Worm (Caenorhabditis elegans): ENCODE measurements around the gene lipl-6.

The lipl-6 gene

DNA sequence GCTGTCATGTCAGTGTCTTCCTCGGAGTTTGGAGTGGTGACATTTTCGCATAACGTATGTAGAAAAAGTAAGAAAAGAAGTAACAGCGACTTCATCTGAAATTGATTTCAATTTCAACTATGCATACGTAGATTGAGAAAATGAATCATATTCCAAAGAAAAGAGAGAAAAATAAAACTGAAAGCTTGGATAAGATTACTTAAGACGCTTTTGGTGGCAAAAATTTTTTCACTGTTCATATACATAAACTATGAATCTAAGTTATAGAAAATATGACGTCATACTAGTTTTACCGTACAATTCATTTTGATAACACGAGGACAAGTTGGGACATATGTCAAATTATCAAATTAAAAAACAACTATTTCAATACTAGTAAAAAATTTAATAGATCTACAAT, at the start of gene lipl-6:
lipl-6 (minus strand) TSS at position 101 of the 400 bp plus-strand sequence.
- no peak for TF ChIP-seq unc-62 (GFP tag; optimal IDR thresholded peaks at IDR 0.05)

DNA sequence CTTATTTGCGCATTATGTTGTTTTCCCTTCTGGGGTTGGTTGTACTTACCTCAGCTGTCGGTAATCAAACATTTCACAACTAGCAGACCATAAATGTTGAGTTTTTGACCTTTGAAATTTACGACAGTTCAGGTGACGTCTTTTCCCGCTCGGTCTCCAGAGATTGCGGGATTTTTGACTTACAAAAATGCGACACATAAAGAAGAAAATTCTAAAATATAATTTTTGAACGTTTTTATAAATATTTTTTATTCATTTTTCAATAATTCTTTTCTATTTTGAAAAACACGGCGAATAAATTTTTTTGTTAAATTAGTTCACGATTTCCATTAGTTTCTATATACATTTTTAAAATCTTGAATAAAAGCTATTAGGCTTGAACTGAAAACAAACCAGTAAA, 48.7 kb upstream of the lipl-6 start, which contains the start of gene nhr-161:
nhr-161 (minus strand) TSS at position 101 of the 400 bp plus-strand sequence.
- no peak for TF ChIP-seq unc-62 (GFP tag; optimal IDR thresholded peaks at IDR 0.05)

DNA sequence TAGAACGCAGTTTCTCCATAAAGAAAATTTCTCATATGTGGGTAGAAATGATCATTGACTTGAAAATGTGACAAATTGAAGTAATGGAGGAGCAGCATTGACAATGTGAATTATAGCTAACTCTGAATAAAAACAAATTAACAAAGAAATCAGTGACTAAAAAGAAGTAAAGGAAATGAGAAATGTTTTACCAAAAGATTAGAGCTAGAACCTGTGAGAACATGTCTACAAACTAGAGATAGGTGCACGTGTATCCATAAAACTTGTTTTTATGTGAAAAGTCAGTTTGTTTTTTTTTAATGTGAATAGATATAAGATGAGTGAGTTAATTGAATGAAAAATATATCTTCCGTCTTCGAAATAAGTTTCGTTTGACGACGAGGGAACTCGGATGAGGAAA, 44.9 kb upstream of the lipl-6 start, which contains the start of gene sre-12:
sre-12 (minus strand) TSS at position 101 of the 400 bp plus-strand sequence.
- TF ChIP-seq unc-62 (GFP tag; optimal IDR thresholded peaks at IDR 0.05), result no peak

DNA sequence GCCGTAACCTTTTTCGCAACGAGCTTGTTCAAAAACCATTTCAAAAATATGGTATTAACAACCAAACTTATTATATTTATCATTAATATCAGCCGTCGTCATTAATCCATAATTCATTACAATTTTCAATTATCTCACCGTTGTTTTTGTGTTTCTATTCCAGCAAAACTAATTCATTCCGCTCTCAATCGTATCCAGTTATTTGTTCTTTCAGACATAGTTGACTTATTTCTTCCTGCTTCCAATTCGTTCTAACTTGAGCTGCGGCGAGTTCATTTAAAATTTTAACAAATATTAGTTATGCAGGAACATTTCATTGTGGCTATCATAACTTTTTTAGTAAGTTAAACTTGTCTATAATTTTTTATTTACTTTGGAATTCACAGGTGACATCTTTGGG, 41.9 kb upstream of the lipl-6 start, which contains the start of gene srx-16:
srx-16 (plus strand) TSS at position 301 of the 400 bp plus-strand sequence.
- TF ChIP-seq unc-62 (GFP tag; optimal IDR thresholded peaks at IDR 0.05), result no peak

DNA sequence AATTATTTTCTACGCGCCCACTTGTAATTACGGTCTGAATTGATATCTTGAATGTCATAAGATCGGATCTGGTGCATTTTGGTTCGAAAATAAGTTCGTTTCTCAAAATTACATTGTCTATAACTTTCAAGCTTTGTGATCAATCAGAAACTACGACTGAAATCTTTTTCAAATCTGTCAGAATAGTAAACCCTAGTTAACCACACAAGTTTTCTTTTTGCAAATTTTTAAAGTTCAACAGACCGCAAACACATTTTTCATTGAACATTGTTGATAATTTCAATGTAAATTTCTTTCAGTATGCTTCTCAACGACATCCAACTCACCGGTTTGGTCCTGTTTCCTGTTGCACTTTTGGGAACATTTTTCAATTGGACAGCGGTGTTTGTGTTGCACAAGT, 37.5 kb upstream of the lipl-6 start, which contains the start of gene srx-59:
srx-59 (plus strand) TSS at position 301 of the 400 bp plus-strand sequence.
- no peak for TF ChIP-seq unc-62 (GFP tag; optimal IDR thresholded peaks at IDR 0.05)

DNA sequence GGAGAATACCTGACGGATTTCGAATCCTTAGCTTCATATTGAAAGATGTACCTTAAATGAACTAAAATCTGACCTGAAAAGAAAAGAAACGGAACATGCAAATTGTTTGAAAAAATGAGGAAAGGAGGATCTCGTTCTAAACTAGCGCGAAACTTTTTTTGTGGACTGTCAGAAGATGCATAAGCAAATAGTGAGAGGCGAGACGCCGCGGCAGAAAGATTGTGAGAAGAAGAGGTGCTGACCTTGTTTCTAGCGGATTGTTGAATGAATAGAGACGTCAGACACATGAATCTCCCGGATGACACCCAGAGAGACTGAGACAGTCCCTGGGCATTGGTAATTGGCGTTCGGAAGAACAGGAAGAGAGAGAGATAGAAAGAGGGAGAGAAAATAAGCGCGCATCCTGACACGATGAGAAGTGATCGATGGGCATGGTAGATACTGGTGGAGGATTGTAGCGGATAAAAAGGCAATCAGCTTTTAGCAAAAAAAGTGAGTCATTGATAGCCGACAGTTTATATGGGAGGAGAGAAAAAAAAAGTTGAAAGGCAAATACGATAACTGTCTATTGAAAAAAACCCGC, 35.9 kb upstream of the lipl-6 start, which contains the start of gene ptr-15:
ptr-15 (minus strand) TSS at position 51 of the 583 bp plus-strand sequence.
- no peak for TF ChIP-seq unc-62 (GFP tag; optimal IDR thresholded peaks at IDR 0.05)

DNA sequence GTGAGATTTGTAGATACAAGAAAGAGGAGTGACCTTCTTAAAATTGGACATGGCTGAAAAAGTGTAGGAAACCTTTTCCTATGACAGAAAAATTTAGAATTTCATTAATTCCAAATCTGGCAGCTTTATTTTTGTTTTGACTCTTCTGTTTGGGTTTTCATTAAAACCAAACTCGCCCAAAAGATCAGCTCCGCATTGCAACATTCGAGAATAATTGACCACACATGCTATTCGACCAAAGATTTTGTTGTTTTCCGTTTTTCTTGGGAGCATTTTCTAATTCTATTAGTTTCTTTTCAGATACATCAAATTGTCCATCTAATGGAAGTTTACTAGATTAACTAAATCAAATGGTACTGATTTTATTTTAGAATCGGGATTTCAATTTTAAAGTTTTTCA, 22.1 kb upstream of the lipl-6 start, which contains the start of gene mec-1:
mec-1 (plus strand) TSS at position 301 of the 400 bp plus-strand sequence.
- TF ChIP-seq unc-62 (GFP tag; optimal IDR thresholded peaks at IDR 0.05), result no peak

DNA sequence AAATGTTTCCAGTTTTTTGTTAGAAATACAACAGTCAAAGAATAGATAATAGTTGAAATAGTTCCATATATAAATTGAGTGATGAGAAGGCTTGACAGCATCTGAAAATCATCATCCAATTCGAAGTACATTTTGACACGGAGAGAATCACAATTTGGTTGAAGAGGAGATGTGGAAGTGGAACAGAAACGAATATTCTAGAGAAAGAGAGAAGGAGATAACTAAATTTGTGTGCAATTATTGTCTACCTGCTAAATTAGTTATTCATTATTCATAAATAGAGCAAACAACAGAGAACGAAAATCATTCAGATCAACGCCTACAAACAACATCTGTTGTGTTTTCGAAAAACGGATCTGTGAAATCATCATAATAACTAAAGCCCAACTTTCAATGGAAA, 19.7 kb upstream of the lipl-6 start, which contains the start of gene srg-31:
srg-31 (minus strand) TSS at position 101 of the 400 bp plus-strand sequence.
- no peak for TF ChIP-seq unc-62 (GFP tag; optimal IDR thresholded peaks at IDR 0.05)

DNA sequence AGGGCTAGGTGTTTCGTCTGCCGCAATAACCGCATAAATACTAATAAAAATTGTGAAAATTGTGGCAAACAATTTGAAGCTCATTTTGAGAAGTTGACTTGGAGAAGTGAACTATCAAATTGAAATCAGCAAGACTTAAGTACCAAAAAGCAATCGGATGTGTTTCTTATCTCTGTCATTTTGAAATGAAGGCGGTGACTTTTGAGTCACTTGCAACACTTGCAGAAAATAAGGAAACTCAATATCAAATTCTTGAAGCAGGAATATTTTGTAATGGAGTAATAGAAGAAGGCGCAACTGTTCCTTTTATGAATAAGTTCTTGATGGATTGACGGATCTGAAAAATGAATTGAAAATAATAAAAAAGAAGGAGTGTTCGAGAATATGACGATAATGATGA, 17.2 kb upstream of the lipl-6 start, which contains the start of gene T07H8.11:
T07H8.11 (minus strand) TSS at position 101 of the 400 bp plus-strand sequence.
- no peak for TF ChIP-seq unc-62 (GFP tag; optimal IDR thresholded peaks at IDR 0.05)

DNA sequence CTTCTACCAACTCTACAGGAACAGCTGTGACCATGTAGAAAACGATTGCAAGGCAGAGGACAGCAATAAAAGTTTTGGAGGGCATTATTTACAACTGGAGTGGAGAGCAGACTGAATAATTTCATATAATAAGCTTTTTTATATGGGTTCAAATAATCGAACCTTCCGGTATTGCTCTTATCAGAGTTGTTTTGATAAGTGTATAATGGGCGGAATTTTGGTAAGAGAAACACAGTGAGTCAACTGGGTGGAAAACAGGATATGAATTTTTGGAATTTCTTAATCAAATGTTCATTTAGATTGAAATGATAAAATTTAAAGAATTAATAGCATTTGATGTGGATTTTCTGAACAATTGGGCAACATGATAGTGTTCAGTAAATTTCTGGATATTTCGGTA, 15.7 kb upstream of the lipl-6 start, which contains the start of gene Y57E12B.11:
Y57E12B.11 (minus strand) TSS at position 101 of the 400 bp plus-strand sequence.
- no peak for TF ChIP-seq unc-62 (GFP tag; optimal IDR thresholded peaks at IDR 0.05)

DNA sequence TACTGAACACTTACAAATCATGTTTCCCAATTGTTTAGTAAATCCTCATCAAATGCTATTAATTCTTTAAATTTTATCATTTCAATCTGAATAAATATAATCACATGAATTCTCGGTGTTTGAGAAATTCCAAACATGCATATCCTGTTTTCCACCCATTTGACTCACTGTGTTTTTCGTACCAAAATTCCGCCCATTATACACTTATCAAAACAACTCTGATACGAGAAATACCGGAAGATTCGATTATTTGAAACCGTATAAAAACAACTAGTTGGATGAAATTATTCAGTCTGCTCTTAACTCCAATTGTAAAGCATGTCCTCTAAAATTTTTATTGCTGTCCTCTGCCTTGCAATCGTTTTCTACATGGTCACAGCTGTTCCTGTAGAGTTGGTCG, 14.1 kb upstream of the lipl-6 start, which contains the start of gene Y57E12B.1:
Y57E12B.1 (plus strand) TSS at position 301 of the 400 bp plus-strand sequence.
- no peak for TF ChIP-seq unc-62 (GFP tag; optimal IDR thresholded peaks at IDR 0.05)

DNA sequence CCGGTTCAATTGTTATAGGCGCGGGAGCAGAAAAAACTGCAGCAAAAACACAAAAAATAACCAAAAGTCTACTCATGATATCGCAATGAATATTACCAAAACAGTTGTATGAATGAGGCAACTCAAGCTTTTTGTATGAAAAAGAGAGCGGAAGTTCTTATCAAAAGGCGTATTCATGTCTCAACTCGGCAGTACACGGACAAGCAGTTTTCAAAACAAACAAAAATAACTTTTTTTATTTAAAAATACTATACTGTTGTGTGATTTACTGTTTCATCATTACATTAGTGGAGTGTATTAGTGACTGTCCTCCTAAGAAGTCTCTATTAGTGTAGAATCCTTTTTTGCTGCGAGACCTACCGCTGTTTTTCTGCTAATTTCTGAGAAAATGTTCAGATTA, 13.3 kb upstream of the lipl-6 start, which contains the start of gene Y57E12B.4:
Y57E12B.4 (minus strand) TSS at position 101 of the 400 bp plus-strand sequence.
- no peak for TF ChIP-seq unc-62 (GFP tag; optimal IDR thresholded peaks at IDR 0.05)

DNA sequence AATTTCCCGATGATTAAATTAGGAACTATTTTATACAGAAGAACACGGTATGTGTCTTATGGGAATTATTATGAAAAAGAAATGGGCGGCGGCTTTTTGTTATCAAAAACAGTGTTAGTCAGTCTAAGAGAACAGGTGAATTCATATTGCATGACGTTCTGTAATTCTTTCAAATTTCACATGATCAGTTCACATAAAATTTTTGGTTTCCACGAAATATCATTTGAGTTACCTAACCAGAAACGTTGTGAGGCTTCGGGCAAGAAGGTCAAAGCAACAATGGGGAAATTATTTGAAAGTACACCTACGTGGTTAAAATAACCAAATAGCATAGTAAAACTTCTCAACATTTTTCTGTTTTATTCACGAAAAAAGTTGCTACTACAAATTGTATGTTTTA, 1.8 kb upstream of the lipl-6 start, which contains the start of gene Y57E12B.10:
Y57E12B.10 (minus strand) TSS at position 101 of the 400 bp plus-strand sequence.
- no peak for TF ChIP-seq unc-62 (GFP tag; optimal IDR thresholded peaks at IDR 0.05)

DNA sequence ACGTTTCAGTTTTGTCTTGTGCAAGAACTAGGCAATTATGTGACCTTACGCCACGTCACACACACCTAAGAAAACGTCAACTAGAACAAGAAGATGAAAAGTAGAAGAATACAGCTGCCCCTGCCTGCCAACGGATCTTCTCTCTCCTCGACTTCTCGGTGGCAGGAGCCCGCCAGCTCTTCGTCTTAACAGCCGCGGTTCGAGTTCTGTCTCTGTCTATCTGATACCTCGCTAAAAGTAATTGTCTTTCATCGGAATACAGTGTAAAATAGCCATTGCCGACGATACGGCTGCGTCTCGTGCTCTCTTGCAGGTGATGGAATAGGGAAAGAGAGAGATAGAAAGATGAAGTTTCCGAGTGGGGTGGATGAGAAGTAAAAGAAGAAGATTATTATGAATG, 3.8 kb downstream of the lipl-6 start:
- TF ChIP-seq unc-62 (GFP tag; optimal IDR thresholded peaks at IDR 0.05), result no peak

DNA sequence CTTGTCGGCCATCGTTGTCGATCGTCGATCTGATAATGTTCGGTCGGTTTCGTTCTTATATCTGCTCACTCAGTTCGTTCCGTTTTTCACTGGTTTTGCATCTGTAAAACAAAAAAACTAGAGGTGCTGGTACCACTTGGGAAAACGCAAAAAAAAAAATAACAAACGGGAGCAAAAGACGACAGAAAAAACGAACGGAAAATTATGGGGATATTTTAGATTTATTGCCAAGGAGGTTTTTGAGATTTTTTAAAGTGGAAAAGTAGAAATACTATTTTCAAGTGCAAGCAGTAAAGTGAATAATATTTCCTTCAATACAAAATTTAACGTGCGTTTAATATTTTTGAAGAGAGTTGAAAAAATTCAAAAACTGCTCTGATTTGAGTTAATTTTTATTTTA, 5.2 kb downstream of the lipl-6 start, which contains the start of gene unc-68:
unc-68 (minus strand) TSS at position 101 of the 400 bp plus-strand sequence.
- TF ChIP-seq unc-62 (GFP tag; optimal IDR thresholded peaks at IDR 0.05), result no peak

DNA sequence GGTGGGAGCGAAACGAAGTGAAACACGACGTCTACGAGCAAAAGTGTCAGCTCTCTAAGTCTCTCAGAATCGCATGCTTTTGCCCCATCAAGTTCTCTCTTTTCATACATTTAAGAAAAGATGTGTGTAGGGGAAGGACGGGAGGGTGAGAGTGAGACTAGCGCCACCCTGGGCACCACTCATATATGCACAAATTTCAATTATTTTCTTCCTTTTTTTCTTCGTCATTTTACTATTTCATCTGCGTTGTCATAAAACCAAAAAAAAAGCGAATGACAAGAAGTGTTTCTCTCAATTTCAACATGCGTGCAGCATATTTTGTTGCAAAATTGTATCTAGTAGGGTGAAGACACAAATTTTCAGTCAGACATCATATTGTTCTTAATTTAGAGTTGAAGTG, 7.5 kb downstream of the lipl-6 start:
- no peak for TF ChIP-seq unc-62 (GFP tag; optimal IDR thresholded peaks at IDR 0.05)

DNA sequence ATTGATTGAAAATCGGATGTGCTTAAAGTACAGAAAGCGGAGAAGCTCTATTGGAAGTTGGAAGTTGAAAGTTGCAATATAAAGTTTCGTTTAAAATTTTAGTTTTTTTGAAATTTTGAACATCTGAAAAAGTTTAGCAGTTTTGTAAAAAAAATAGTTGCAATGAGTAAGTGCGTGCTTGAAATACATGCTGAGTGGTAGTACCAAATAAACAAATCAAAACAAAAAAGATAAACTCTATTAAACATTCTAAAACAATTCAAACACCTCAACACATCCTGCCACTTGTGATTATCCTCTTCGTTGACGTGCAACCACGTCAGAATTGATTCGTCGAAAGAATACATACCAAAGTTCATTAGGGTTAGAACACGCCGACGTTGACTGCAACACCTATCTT, 14.9 kb downstream of the lipl-6 start:
- TF ChIP-seq unc-62 (GFP tag; optimal IDR thresholded peaks at IDR 0.05), result no peak
